Fruit fly (Drosophila melanogaster): Measurements from ENCODE around the gene CG9953.

Gene CG9953

DNA sequence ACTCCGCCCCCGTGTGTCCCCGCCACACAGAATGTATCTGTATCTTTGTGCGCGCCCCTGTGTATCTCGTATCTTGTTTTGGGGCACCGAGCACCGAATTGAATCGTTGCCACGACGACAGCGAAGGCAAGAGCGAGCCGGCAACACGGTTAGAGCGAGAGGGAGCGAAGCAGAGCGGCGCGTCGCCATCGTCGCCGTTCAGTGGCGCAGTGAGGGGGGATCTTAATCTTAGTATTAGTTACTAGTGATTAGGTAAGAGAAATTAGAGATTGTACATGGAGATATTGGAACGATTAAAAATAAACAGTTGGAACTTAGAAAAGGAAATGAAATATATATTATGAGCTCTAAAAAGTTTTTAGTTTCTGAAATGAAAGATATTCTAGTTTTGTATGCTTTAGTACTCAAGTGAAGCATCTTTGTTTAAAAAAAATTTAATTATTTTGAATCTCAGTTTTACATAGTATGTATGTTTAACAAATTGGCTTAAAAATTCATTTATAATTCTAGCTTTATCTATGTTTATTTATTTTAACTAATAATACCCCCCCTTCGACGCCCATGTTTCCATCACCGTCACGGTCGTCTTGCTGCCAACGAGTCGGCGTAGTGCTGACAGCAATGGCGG is 19.6 kb downstream of the CG9953 start (continued):
- TF ChIP-seq Dfd (GFP tag; optimal IDR thresholded peaks at IDR 0.05) = peak in 1 of 2 experiments; percentile 35
- no peak for TF ChIP-seq sc (optimal IDR thresholded peaks at IDR 0.05)
- peak; percentile 89 for TF ChIP-seq sc (GFP tag; optimal IDR thresholded peaks at IDR 0.05)
- TF ChIP-seq disco-r (GFP tag; optimal IDR thresholded peaks at IDR 0.05) = no peak
- no peak for TF ChIP-seq ab (GFP tag; optimal IDR thresholded peaks at IDR 0.05)
- TF ChIP-seq btn (GFP tag; optimal IDR thresholded peaks at IDR 0.05) = peak; percentile 7
- peak; percentile 15 for TF ChIP-seq shn (GFP tag; optimal IDR thresholded peaks at IDR 0.05)
- peak; percentile 91 for TF ChIP-seq CG10267 (tag; optimal IDR thresholded peaks at IDR 0.05)
- no peak for TF ChIP-seq D (optimal IDR thresholded peaks at IDR 0.05)
- TF ChIP-seq D (GFP tag; optimal IDR thresholded peaks at IDR 0.05) = peak; percentile 96
- peak; percentile 90 for TF ChIP-seq klu (GFP tag; IDR thresholded peaks at IDR 0.05)
- peak; percentile 1 for TF ChIP-seq repo (GFP tag; optimal IDR thresholded peaks at IDR 0.05)
- TF ChIP-seq CG8478 (optimal IDR thresholded peaks at IDR 0.05) = no peak
- no peak for TF ChIP-seq tna (GFP tag; IDR thresholded peaks at IDR 0.05; ENCODE audit: partially characterized antibody)
- TF ChIP-seq wdn (GFP tag; IDR thresholded peaks at IDR 0.05) = peak; percentile 62; the same call in 1 of the 2 replicates
- peak; percentile 80 for TF ChIP-seq slbo (GFP tag; IDR thresholded peaks at IDR 0.05)
- no peak for TF ChIP-seq lov (optimal IDR thresholded peaks at IDR 0.05)
- peak; percentile 27; the same call in 1 of the 3 replicates for TF ChIP-seq lov (GFP tag; IDR thresholded peaks at IDR 0.05)
- TF ChIP-seq NFAT (GFP tag; IDR thresholded peaks at IDR 0.05) = peak; percentile 53
- no peak for TF ChIP-seq Ets97D (GFP tag; optimal IDR thresholded peaks at IDR 0.05)
- no peak for TF ChIP-seq Mad (GFP tag; optimal IDR thresholded peaks at IDR 0.05)
- TF ChIP-seq CG2889 (GFP tag; IDR thresholded peaks at IDR 0.05) = peak; percentile 55; the same call in 2 of the 3 replicates
- TF ChIP-seq YL-1 (GFP tag; optimal IDR thresholded peaks at IDR 0.05) = peak; percentile 48
- peak; percentile 98 for TF ChIP-seq Nf-YB (GFP tag; optimal IDR thresholded peaks at IDR 0.05)
- TF ChIP-seq chinmo (GFP tag; IDR thresholded peaks at IDR 0.05; ENCODE audit: partially characterized antibody) = no peak
- TF ChIP-seq sima (GFP tag; optimal IDR thresholded peaks at IDR 0.05) = no peak
- peak; percentile 80 to 82 for TF ChIP-seq Pdp1 (GFP tag; optimal IDR thresholded peaks at IDR 0.05)
- peak; percentile 96 for TF ChIP-seq CG17829 (tag; optimal IDR thresholded peaks at IDR 0.05)
- TF ChIP-seq Hmx (GFP tag; optimal IDR thresholded peaks at IDR 0.05) = peak; percentile 80
- no peak for TF ChIP-seq pan (optimal IDR thresholded peaks at IDR 0.05)
- TF ChIP-seq pan (GFP tag; optimal IDR thresholded peaks at IDR 0.05 in 1 of 2, IDR thresholded peaks at IDR 0.05 in 1 of 2) = peak in 1 of 2 experiments; percentile 85
- TF ChIP-seq CG10366 (GFP tag; IDR thresholded peaks at IDR 0.05) = peak; percentile 65
- TF ChIP-seq kni (GFP tag; optimal IDR thresholded peaks at IDR 0.05) = peak; percentile 91
- peak; percentile 64 for TF ChIP-seq CG16863 (GFP tag; optimal IDR thresholded peaks at IDR 0.05)
- TF ChIP-seq CG16813 (GFP tag; IDR thresholded peaks at IDR 0.05; ENCODE audit: partially characterized antibody) = no peak
- TF ChIP-seq toy (GFP tag; IDR thresholded peaks at IDR 0.05) = 0 out of 2 replicates have a peak, but pooled peaks have one; percentile 36
- TF ChIP-seq CG2202 (tag; optimal IDR thresholded peaks at IDR 0.05) = peak; percentile 58
- peak; percentile 93 for TF ChIP-seq Oli (tag; optimal IDR thresholded peaks at IDR 0.05)
- TF ChIP-seq Antp (GFP tag; optimal IDR thresholded peaks at IDR 0.05) = peak; percentile 61
- TF ChIP-seq cad (GFP tag; optimal IDR thresholded peaks at IDR 0.05) = no peak
- no peak for TF ChIP-seq Oaz (GFP tag; IDR thresholded peaks at IDR 0.05)
- TF ChIP-seq twi (tag; optimal IDR thresholded peaks at IDR 0.05) = peak; percentile 80
- peak; percentile 88 for TF ChIP-seq Deaf1 (tag; optimal IDR thresholded peaks at IDR 0.05)
- peak; percentile 46; the same call in 1 of the 2 replicates for TF ChIP-seq Awh (GFP tag; IDR thresholded peaks at IDR 0.05)
- TF ChIP-seq Aef1 (GFP tag; IDR thresholded peaks at IDR 0.05) = peak; percentile 81
- peak; percentile 36 for TF ChIP-seq fd64A (GFP tag; optimal IDR thresholded peaks at IDR 0.05)
- TF ChIP-seq CG12236 (GFP tag; optimal IDR thresholded peaks at IDR 0.05) = no peak
- TF ChIP-seq ftz-f1 (GFP tag; optimal IDR thresholded peaks at IDR 0.05) = peak; percentile 66
- peak; percentile 68; the same call in 2 of the 3 replicates for TF ChIP-seq H15 (GFP tag; IDR thresholded peaks at IDR 0.05)
- peak; percentile 39 for TF ChIP-seq CG4854 (GFP tag; optimal IDR thresholded peaks at IDR 0.05)
- peak; percentile 72 for TF ChIP-seq CG8290 (GFP tag; optimal IDR thresholded peaks at IDR 0.05)
- peak in 1 of 2 experiments; percentile 72 for TF ChIP-seq CG8290 (tag; optimal IDR thresholded peaks at IDR 0.05)

All from whole organism, embryonic.